Fruit fly (Drosophila melanogaster): ENCODE results near the gene CG13101.

- TF ChIP-seq Met (GFP tag; optimal IDR thresholded peaks at IDR 0.05) (no peak), Hr4 (GFP tag; optimal IDR thresholded peaks at IDR 0.05) (no peak), Eip78C (GFP tag) (peak; percentile 32), OdsH (GFP tag; optimal IDR thresholded peaks at IDR 0.05) (no peak)
Observed at dm6 chr2L:8947989-8948388, 36.7 kb downstream of the CG13101 start.

Data from whole organism, prepupa.